Worm (Caenorhabditis elegans): ENCODE measurements around the gene R04B3.3.

DNA sequence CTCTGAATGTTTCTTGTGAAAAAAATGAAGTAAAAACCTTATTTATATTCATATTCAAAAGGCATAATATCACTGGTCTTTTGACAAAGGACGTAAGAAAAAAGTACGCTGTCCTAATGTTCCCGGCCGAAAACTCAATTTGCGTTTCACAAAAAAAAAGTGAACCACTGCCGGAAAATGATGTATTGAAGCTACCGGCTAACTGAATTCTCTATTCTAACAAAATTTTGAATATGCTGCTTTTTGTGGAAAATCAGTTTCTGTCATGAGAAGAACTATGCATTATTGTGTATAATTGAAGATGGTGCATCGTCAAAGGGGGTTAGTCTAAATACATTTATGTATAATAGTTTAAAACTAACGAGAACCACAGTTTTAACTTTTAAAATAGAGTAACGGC, 18.5 kb upstream of the R04B3.3 start:
- TF ChIP-seq ama-1 (optimal IDR thresholded peaks at IDR 0.05) (no peak), snpc-4 (tag; optimal IDR thresholded peaks at IDR 0.05) (no peak), pqm-1 (tag; optimal IDR thresholded peaks at IDR 0.05) (no peak), mdl-1 (tag; optimal IDR thresholded peaks at IDR 0.05) (no peak), unc-62 (GFP tag; optimal IDR thresholded peaks at IDR 0.05) (no peak)

All from whole organism, L3 larva.